Fruit fly (Drosophila melanogaster) whole organism: ENCODE measurements around the gene GATAe.

Source experiments
- pan ChIP-seq: fragments of >200 bp; optimal IDR thresholded peaks from 2 replicates; lab custom pipeline; 2017
- psq ChIP-seq: fragments of >200 bp; optimal IDR thresholded peaks from 2 replicates; lab custom pipeline; 2017
- usp ChIP-seq: fragments of >200 bp; optimal IDR thresholded peaks from 2 replicates; lab custom pipeline; 2017; ENCODE audit warnings: missing biosample characterization, missing genetic modification characterization, mixed read lengths

- no peak for TF ChIP-seq psq (lab: Kevin White, UChicago)
- TF ChIP-seq pan (lab: Kevin White, UChicago), result no peak
- no peak for TF ChIP-seq usp (GFP tag; lab: Kevin White, UChicago)
Observed at dm6 chr3R:15973488-15973975, 35.4 kb upstream of the GATAe start.
